Fruit fly (Drosophila melanogaster) whole organism, embryonic: ENCODE results near the gene Rpt6R.

Experiments used
- Atf-2 ChIP-seq: fragments of 200-800 bp; sonication (Bioruptor generic); optimal IDR thresholded peaks from 2 replicates; lab custom pipeline; 2016; ENCODE audit warnings: missing biosample characterization, missing genetic modification characterization
- Bgb ChIP-seq: fragments of 200-800 bp; sonication (Bioruptor generic); IDR thresholded peaks from 2 replicates; pipeline ENCODE4 v1.3.6; 2022; ENCODE audit warnings: missing biosample characterization, missing genetic modification characterization; ENCODE audit not compliant: partially characterized antibody
- Blimp-1 ChIP-seq: fragments of 200-800 bp; sonication (Bioruptor generic); optimal IDR thresholded peaks from 3 replicates; lab custom pipeline; 2018; ENCODE audit warnings: missing biosample characterization, missing genetic modification characterization, mild to moderate bottlenecking, moderate library complexity, missing genetic modification reagents
- CG10147 ChIP-seq: fragments of 200-800 bp; sonication (Bioruptor generic); optimal IDR thresholded peaks from 2 replicates; lab custom pipeline; 2019; ENCODE audit warnings: missing biosample characterization, mild to moderate bottlenecking, missing genetic modification characterization, moderate library complexity
- CG10274 ChIP-seq: fragments of 200-800 bp; sonication (Bioruptor generic); optimal IDR thresholded peaks from 3 replicates; lab custom pipeline; 2017; ENCODE audit warnings: missing biosample characterization, mild to moderate bottlenecking, missing genetic modification characterization
- CG11504 ChIP-seq: fragments of 200-800 bp; sonication (Bioruptor generic); optimal IDR thresholded peaks from 3 replicates; lab custom pipeline; 2019; ENCODE audit warnings: missing biosample characterization, mild to moderate bottlenecking, missing genetic modification characterization, moderate library complexity
- CG12299 ChIP-seq: fragments of 200-800 bp; sonication (Bioruptor generic); optimal IDR thresholded peaks from 2 replicates; lab custom pipeline; 2018; ENCODE audit warnings: missing biosample characterization, mild to moderate bottlenecking, missing genetic modification characterization
- CG17359 ChIP-seq: fragments of 200-800 bp; sonication (Bioruptor generic); optimal IDR thresholded peaks from 3 replicates; lab custom pipeline; 2018; ENCODE audit warnings: missing biosample characterization, mild to moderate bottlenecking, missing genetic modification characterization, moderate library complexity
- CG31224 ChIP-seq: fragments of 200-800 bp; sonication (Bioruptor generic); IDR thresholded peaks from 2 replicates; pipeline ENCODE4 v1.3.6; 2022; ENCODE audit warnings: missing biosample characterization, missing genetic modification characterization
- CG31388 ChIP-seq: fragments of 200-800 bp; sonication (Bioruptor generic); optimal IDR thresholded peaks from 2 replicates; lab custom pipeline; 2016; ENCODE audit warnings: missing biosample characterization, missing genetic modification characterization
- CG31441 ChIP-seq: fragments of 200-800 bp; sonication (Bioruptor generic); IDR thresholded peaks from 2 replicates; pipeline ENCODE4 v1.3.6; 2022; ENCODE audit warnings: missing biosample characterization, missing genetic modification characterization
- CG3407 ChIP-seq: fragments of 200-800 bp; sonication (Bioruptor generic); optimal IDR thresholded peaks from 2 replicates; lab custom pipeline; 2018; ENCODE audit warnings: missing biosample characterization, mild to moderate bottlenecking, missing genetic modification characterization
- CG3838 ChIP-seq: fragments of 200-800 bp; sonication (Bioruptor generic); optimal IDR thresholded peaks from 3 replicates; lab custom pipeline; 2016; ENCODE audit warnings: missing biosample characterization, missing genetic modification characterization
- CG4617 ChIP-seq: fragments of 200-800 bp; sonication (Bioruptor generic); optimal IDR thresholded peaks from 3 replicates; lab custom pipeline; 2016; ENCODE audit warnings: missing biosample characterization, missing genetic modification characterization, borderline replicate concordance
- CG6689 ChIP-seq: fragments of 200-800 bp; sonication (Bioruptor generic); IDR thresholded peaks from 2 replicates; pipeline ENCODE4 v1.3.6; 2022; ENCODE audit warnings: missing biosample characterization, missing genetic modification characterization
- CG6854 ChIP-seq: fragments of 200-800 bp; sonication (Bioruptor generic); optimal IDR thresholded peaks from 3 replicates; lab custom pipeline; 2017; ENCODE audit warnings: missing biosample characterization, mild to moderate bottlenecking, missing genetic modification characterization
- CG7271 ChIP-seq: fragments of 200-800 bp; sonication (Bioruptor generic); optimal IDR thresholded peaks from 2 replicates; lab custom pipeline; 2018; ENCODE audit warnings: missing biosample characterization, mild to moderate bottlenecking, missing genetic modification characterization, moderate library complexity
- CG7786 ChIP-seq: fragments of 200-800 bp; sonication (Bioruptor generic); optimal IDR thresholded peaks from 2 replicates; lab custom pipeline; 2016; ENCODE audit warnings: missing biosample characterization, missing genetic modification characterization
- CG7839 ChIP-seq: fragments of 200-800 bp; sonication (Bioruptor generic); optimal IDR thresholded peaks from 3 replicates; lab custom pipeline; 2018; ENCODE audit warnings: missing biosample characterization, mild to moderate bottlenecking, missing genetic modification characterization, moderate library complexity
- CG7928 ChIP-seq: fragments of 200-800 bp; sonication (Bioruptor generic); optimal IDR thresholded peaks from 2 replicates; lab custom pipeline; 2017; ENCODE audit warnings: missing biosample characterization, mild to moderate bottlenecking, missing genetic modification characterization
- Dek ChIP-seq: fragments of 200-800 bp; sonication (Bioruptor generic); optimal IDR thresholded peaks from 3 replicates; lab custom pipeline; 2019; ENCODE audit warnings: missing biosample characterization, mild to moderate bottlenecking, missing genetic modification characterization, moderate library complexity
- H15 ChIP-seq: fragments of 200-800 bp; sonication (Bioruptor generic); IDR thresholded peaks from 3 replicates; pipeline ENCODE4 v1.3.6; 2022; ENCODE audit warnings: missing biosample characterization, missing genetic modification characterization
- Hr3 ChIP-seq: fragments of 200-800 bp; sonication (Bioruptor generic); optimal IDR thresholded peaks from 3 replicates; lab custom pipeline; 2016; ENCODE audit warnings: missing biosample characterization, missing genetic modification characterization
- Opbp ChIP-seq: fragments of 200-800 bp; sonication (Bioruptor generic); IDR thresholded peaks from 3 replicates; pipeline ENCODE4 v1.3.6; 2022; ENCODE audit warnings: missing biosample characterization, missing genetic modification characterization; ENCODE audit not compliant: partially characterized antibody
- Ptx1 ChIP-seq: fragments of 200-800 bp; sonication (Bioruptor generic); IDR thresholded peaks from 2 replicates; pipeline ENCODE4 v1.3.6; 2022; ENCODE audit warnings: missing biosample characterization, missing genetic modification characterization
- Trl ChIP-seq, 3 experiments: fragments of >200 bp in 2 of 3; fragments of 200-800 bp in 1 of 3; sonication (Bioruptor generic) in 1 of 3; optimal IDR thresholded peaks; 2 replicates in 1 of 3; 3 replicates in 2 of 3; lab custom pipeline; 2016 to 2017; ENCODE audit warnings: missing biosample characterization in 1 of 3, missing genetic modification characterization in 1 of 3
- Xrp1 ChIP-seq: fragments of 200-800 bp; sonication (Bioruptor generic); IDR thresholded peaks from 2 replicates; pipeline ENCODE4 v1.3.6; 2022; ENCODE audit warnings: missing biosample characterization, missing genetic modification characterization
- al ChIP-seq: fragments of 200-800 bp; sonication (Bioruptor generic); IDR thresholded peaks from 2 replicates; pipeline ENCODE4 v1.3.6; 2022; ENCODE audit warnings: missing biosample characterization, missing genetic modification characterization
- bcd ChIP-seq: fragments of 200-800 bp; sonication (Bioruptor generic); optimal IDR thresholded peaks from 2 replicates; lab custom pipeline; 2017; ENCODE audit warnings: missing biosample characterization, mild to moderate bottlenecking, missing genetic modification characterization
- br ChIP-seq: fragments of >200 bp; optimal IDR thresholded peaks from 2 replicates; lab custom pipeline; 2017
- btn ChIP-seq: fragments of 200-800 bp; sonication (Bioruptor generic); optimal IDR thresholded peaks from 2 replicates; lab custom pipeline; 2016; ENCODE audit warnings: missing biosample characterization, missing genetic modification characterization
- crc ChIP-seq: fragments of 200-800 bp; sonication (Bioruptor generic); optimal IDR thresholded peaks from 2 replicates; lab custom pipeline; 2016; ENCODE audit warnings: missing biosample characterization, missing genetic modification characterization
- dmrt99B ChIP-seq: fragments of 200-800 bp; sonication (Bioruptor generic); optimal IDR thresholded peaks from 2 replicates; lab custom pipeline; 2018; ENCODE audit warnings: missing biosample characterization, mild to moderate bottlenecking, missing genetic modification characterization, moderate library complexity
- ewg ChIP-seq: fragments of 200-800 bp; sonication (Bioruptor generic); optimal IDR thresholded peaks from 3 replicates; lab custom pipeline; 2017; ENCODE audit warnings: mild to moderate bottlenecking, missing biosample characterization, missing genetic modification reagents, missing genetic modification characterization
- exex ChIP-seq: fragments of 200-800 bp; sonication (Bioruptor generic); optimal IDR thresholded peaks from 4 replicates; lab custom pipeline; 2018; ENCODE audit warnings: missing biosample characterization, mild to moderate bottlenecking, missing genetic modification characterization, moderate library complexity
- gsb ChIP-seq: fragments of 200-800 bp; sonication (Bioruptor generic); IDR thresholded peaks from 2 replicates; pipeline ENCODE4 v1.3.6; 2022; ENCODE audit warnings: missing biosample characterization, missing genetic modification characterization
- ham ChIP-seq: fragments of 200-800 bp; sonication (Bioruptor generic); IDR thresholded peaks from 2 replicates; pipeline ENCODE4 v1.3.6; 2022; ENCODE audit warnings: missing biosample characterization, missing genetic modification characterization
- ind ChIP-seq: fragments of 200-800 bp; sonication (Bioruptor generic); optimal IDR thresholded peaks from 3 replicates; lab custom pipeline; 2016; ENCODE audit warnings: missing biosample characterization, missing genetic modification characterization
- jumu ChIP-seq: fragments of 200-800 bp; sonication (Bioruptor generic); optimal IDR thresholded peaks from 3 replicates; lab custom pipeline; 2016; ENCODE audit warnings: missing biosample characterization, missing genetic modification characterization
- kah ChIP-seq: fragments of 200-800 bp; sonication (Bioruptor generic); optimal IDR thresholded peaks from 2 replicates; lab custom pipeline; 2018; ENCODE audit warnings: missing biosample characterization, mild to moderate bottlenecking, missing genetic modification characterization
- lilli ChIP-seq: fragments of 200-800 bp; sonication (Bioruptor generic); optimal IDR thresholded peaks from 3 replicates; lab custom pipeline; 2016; ENCODE audit warnings: missing biosample characterization, missing genetic modification characterization
- lola ChIP-seq, 3 experiments: fragments of >200 bp in 2 of 3; fragments of 200-800 bp in 1 of 3; sonication (Bioruptor generic) in 1 of 3; optimal IDR thresholded peaks; 2 replicates each; lab custom pipeline; 2017 to 2019; ENCODE audit warnings: missing biosample characterization in 3 of 3, missing genetic modification characterization in 3 of 3, mild to moderate bottlenecking in 1 of 3, moderate library complexity in 1 of 3
- pan ChIP-seq, 4 experiments: fragments of >200 bp in 3 of 4; fragments of 200-800 bp in 1 of 4; sonication (Bioruptor generic) in 1 of 4; optimal IDR thresholded peaks in 3 of 4; IDR thresholded peaks in 1 of 4; 2 replicates each; pipeline versions ENCODE4 v1.3.6 to Lab custom; 2017 to 2022; ENCODE audit warnings: missing biosample characterization in 2 of 4, missing genetic modification characterization in 2 of 4, mixed read lengths in 1 of 4
- phol ChIP-seq: fragments of 200-800 bp; sonication (Bioruptor generic); optimal IDR thresholded peaks from 3 replicates; lab custom pipeline; 2018; ENCODE audit warnings: missing biosample characterization, mild to moderate bottlenecking, missing genetic modification characterization, moderate library complexity
- sob ChIP-seq: fragments of 200-800 bp; sonication (Bioruptor generic); IDR thresholded peaks from 2 replicates; pipeline ENCODE4 v1.3.6; 2022; ENCODE audit warnings: missing biosample characterization, missing genetic modification characterization
- tgo ChIP-seq: fragments of 200-800 bp; sonication (Bioruptor generic); IDR thresholded peaks from 3 replicates; pipeline ENCODE4 v1.3.6; 2022; ENCODE audit warnings: missing biosample characterization, missing genetic modification characterization
- unpg ChIP-seq: fragments of 200-800 bp; sonication (Bioruptor generic); optimal IDR thresholded peaks from 3 replicates; lab custom pipeline; 2018; ENCODE audit warnings: missing biosample characterization, mild to moderate bottlenecking, missing genetic modification characterization, moderate library complexity
- zen ChIP-seq: fragments of 200-800 bp; sonication (Bioruptor generic); optimal IDR thresholded peaks from 3 replicates; lab custom pipeline; 2018; ENCODE audit warnings: missing biosample characterization, mild to moderate bottlenecking, missing genetic modification characterization, moderate library complexity

The Rpt6R gene

DNA sequence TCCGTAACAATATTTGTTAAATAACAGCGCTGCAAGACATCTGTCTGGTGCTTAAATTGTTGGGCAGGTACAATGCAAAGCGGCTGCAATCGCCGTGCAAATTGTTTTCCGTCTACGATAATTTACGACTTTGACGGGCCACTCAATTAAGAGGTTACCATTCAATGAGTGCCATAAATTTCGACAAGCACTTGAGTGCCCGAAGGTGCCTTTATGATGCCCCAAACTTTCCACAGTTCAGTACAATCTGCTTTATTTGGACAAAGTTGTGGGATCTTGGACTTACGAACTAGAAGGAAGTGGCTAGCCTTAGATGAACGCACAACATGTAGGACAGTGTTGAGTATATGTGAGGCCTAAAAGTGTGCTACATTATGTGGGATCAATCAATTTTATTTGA is 9.2 kb upstream of the Rpt6R start (continued):
- TF ChIP-seq CG31388 (GFP tag; lab: Kevin White, UChicago) (no peak), CG12299 (tag; lab: Kevin White, UChicago) (no peak), ham (no peak), bcd (GFP tag; lab: Kevin White, UChicago) (no peak), gsb (GFP tag; lab: Robert Waterston, UW) (no peak), jumu (GFP tag; lab: Kevin White, UChicago) (no peak), sob (GFP tag; lab: Robert Waterston, UW) (no peak), ind (GFP tag; lab: Kevin White, UChicago) (no peak), br (no peak), tgo (GFP tag; lab: Robert Waterston, UW) (no peak), exex (tag; lab: Kevin White, UChicago) (peak; percentile 79), CG3407 (GFP tag; lab: Kevin White, UChicago) (no peak), Trl (optimal IDR thresholded peaks at IDR 0.05; lab: Kevin White, UChicago) (no peak), Trl (GFP tag; optimal IDR thresholded peaks at IDR 0.05; lab: Kevin White, UChicago) (no peak), Opbp (GFP tag; lab: Robert Waterston, UW) (no peak), pan (optimal IDR thresholded peaks at IDR 0.05; lab: Kevin White, UChicago) (no peak), pan (GFP tag; optimal IDR thresholded peaks at IDR 0.05 in 1 of 2, IDR thresholded peaks at IDR 0.05 in 1 of 2) (no peak), CG11504 (tag; lab: Kevin White, UChicago) (no peak), Hr3 (GFP tag; lab: Kevin White, UChicago) (no peak), al (GFP tag; lab: Robert Waterston, UW) (no peak), CG4617 (GFP tag; lab: Kevin White, UChicago) (no peak), CG10274 (GFP tag; lab: Kevin White, UChicago) (no peak)

DNA sequence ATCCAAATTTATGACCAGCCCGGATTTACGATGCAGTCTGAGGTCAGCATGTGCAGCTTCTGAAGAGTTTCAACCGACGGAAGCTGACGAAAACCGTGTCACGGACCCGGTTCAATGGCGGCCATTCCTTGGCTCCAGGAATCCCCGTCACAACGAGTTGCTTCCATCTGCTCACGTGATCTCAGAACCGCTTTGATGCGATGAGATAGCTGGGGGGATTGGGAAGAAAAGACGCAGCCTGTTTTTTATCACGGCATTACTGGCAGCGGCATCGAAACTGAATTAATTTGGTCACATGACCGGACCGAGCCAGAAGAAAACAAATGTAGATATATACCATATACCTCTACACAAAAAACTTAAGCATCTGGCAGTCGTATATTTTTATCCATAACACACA is 7.3 kb upstream of the Rpt6R start:
- no peak for TF ChIP-seq gsb (GFP tag; lab: Robert Waterston, UW)
- TF ChIP-seq Blimp-1 (GFP tag; lab: Kevin White, UChicago) = no peak
- TF ChIP-seq Ptx1 (GFP tag; lab: Robert Waterston, UW) = no peak
- TF ChIP-seq Bgb = no peak
- TF ChIP-seq CG6854 (GFP tag; lab: Kevin White, UChicago) = no peak
- no peak for TF ChIP-seq Dek
- no peak for TF ChIP-seq kah (GFP tag; lab: Kevin White, UChicago)

DNA sequence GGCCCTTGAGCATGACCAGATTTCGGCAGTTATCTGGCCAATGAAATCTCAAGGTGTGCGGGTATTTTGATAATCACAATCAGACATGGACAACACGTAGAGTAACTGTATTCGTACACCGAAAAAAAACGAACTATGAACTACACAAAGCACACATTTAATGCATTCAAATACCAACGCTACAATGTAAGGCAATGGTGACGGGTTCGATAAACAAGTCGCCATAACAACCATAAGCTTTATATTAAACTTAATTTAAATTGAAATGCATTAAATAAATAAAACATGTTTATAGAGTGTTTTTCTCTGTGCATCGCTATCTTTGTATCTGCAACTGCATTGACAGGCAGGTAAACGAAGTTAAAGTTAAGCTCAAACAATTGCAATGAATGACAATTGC is 6.7 kb upstream of the Rpt6R start:
- TF ChIP-seq CG3838 = no peak
- peak; percentile 0 for TF ChIP-seq unpg
- no peak for TF ChIP-seq ewg (GFP tag; lab: Kevin White, UChicago)
- 0 out of 2 replicates have a peak, but pooled peaks have one; percentile 5 for TF ChIP-seq Xrp1 (GFP tag; lab: Robert Waterston, UW)
- no peak for TF ChIP-seq CG7271 (tag; lab: Kevin White, UChicago)
- TF ChIP-seq H15 (GFP tag; lab: Robert Waterston, UW) = no peak
- TF ChIP-seq CG7928 (GFP tag; lab: Kevin White, UChicago) = no peak
- no peak for TF ChIP-seq lola (GFP tag; optimal IDR thresholded peaks at IDR 0.05; lab: Kevin White, UChicago)
- TF ChIP-seq phol = peak; percentile 26
- TF ChIP-seq CG7839 (tag; lab: Kevin White, UChicago) = peak; percentile 15
- peak; percentile 22; the same call in 1 of the 2 replicates for TF ChIP-seq CG6689 (GFP tag; lab: Robert Waterston, UW)
- peak; percentile 52 for TF ChIP-seq dmrt99B
- TF ChIP-seq Atf-2 (GFP tag; lab: Kevin White, UChicago) = no peak
- TF ChIP-seq CG31224 (GFP tag; lab: Robert Waterston, UW) = no peak
- TF ChIP-seq lilli = no peak
- TF ChIP-seq crc = no peak
- TF ChIP-seq CG17359 = peak; percentile 36
- no peak for TF ChIP-seq CG7786 (GFP tag; lab: Kevin White, UChicago)
- TF ChIP-seq btn = no peak
- 0 out of 2 replicates have a peak, but pooled peaks have one; percentile 14 for TF ChIP-seq CG31441 (GFP tag; lab: Robert Waterston, UW)
- TF ChIP-seq CG10147 (GFP tag; lab: Kevin White, UChicago) = no peak
- no peak for TF ChIP-seq zen (tag; lab: Kevin White, UChicago)
